Fruit fly (Drosophila melanogaster) whole organism, embryonic: Measurements from ENCODE around the gene mRpS11.

Experiments
- Adf1 ChIP-seq: fragments of 200-800 bp; sonication (Bioruptor generic); IDR thresholded peaks from 2 replicates; pipeline ENCODE4 v1.3.6; 2022; ENCODE audit warnings: missing biosample characterization, missing genetic modification characterization
- CG10147 ChIP-seq: fragments of 200-800 bp; sonication (Bioruptor generic); optimal IDR thresholded peaks from 2 replicates; lab custom pipeline; 2019; ENCODE audit warnings: missing biosample characterization, mild to moderate bottlenecking, missing genetic modification characterization, moderate library complexity
- CG10462 ChIP-seq: fragments of 200-800 bp; sonication (Bioruptor generic); optimal IDR thresholded peaks from 2 replicates; lab custom pipeline; 2016; ENCODE audit warnings: missing biosample characterization, missing genetic modification characterization
- CG10543 ChIP-seq: fragments of 200-800 bp; sonication (Bioruptor generic); optimal IDR thresholded peaks from 3 replicates; lab custom pipeline; 2017; ENCODE audit warnings: missing biosample characterization, mild to moderate bottlenecking, missing genetic modification characterization, moderate library complexity
- CG12769 ChIP-seq: fragments of 200-800 bp; sonication (Bioruptor generic); optimal IDR thresholded peaks from 2 replicates; lab custom pipeline; 2019; ENCODE audit warnings: missing biosample characterization, mild to moderate bottlenecking, missing genetic modification characterization, moderate library complexity
- CG1603 ChIP-seq: fragments of 200-800 bp; sonication (Bioruptor generic); optimal IDR thresholded peaks from 2 replicates; lab custom pipeline; 2019; ENCODE audit warnings: missing biosample characterization, mild to moderate bottlenecking, missing genetic modification characterization, moderate library complexity
- CG17359 ChIP-seq: fragments of 200-800 bp; sonication (Bioruptor generic); optimal IDR thresholded peaks from 3 replicates; lab custom pipeline; 2018; ENCODE audit warnings: missing biosample characterization, mild to moderate bottlenecking, missing genetic modification characterization, moderate library complexity
- CG2120 ChIP-seq: fragments of 200-800 bp; sonication (Bioruptor generic); optimal IDR thresholded peaks from 3 replicates; lab custom pipeline; 2016; ENCODE audit warnings: missing biosample characterization, missing genetic modification characterization
- CG31224 ChIP-seq: fragments of 200-800 bp; sonication (Bioruptor generic); IDR thresholded peaks from 2 replicates; pipeline ENCODE4 v1.3.6; 2022; ENCODE audit warnings: missing biosample characterization, missing genetic modification characterization
- CG34422 ChIP-seq: fragments of 200-800 bp; sonication (Bioruptor generic); IDR thresholded peaks from 3 replicates; pipeline ENCODE4 v1.3.6; 2022; ENCODE audit warnings: missing biosample characterization, missing genetic modification characterization
- CG4328 ChIP-seq: fragments of 200-800 bp; sonication (Bioruptor generic); optimal IDR thresholded peaks from 3 replicates; lab custom pipeline; 2017; ENCODE audit warnings: missing biosample characterization, missing genetic modification reagents, missing genetic modification characterization
- CG4617 ChIP-seq: fragments of 200-800 bp; sonication (Bioruptor generic); optimal IDR thresholded peaks from 3 replicates; lab custom pipeline; 2016; ENCODE audit warnings: missing biosample characterization, missing genetic modification characterization, borderline replicate concordance
- CG5953 ChIP-seq: fragments of 200-800 bp; sonication (Bioruptor generic); IDR thresholded peaks from 2 replicates; pipeline ENCODE4 v1.3.6; 2022; ENCODE audit warnings: missing biosample characterization, missing genetic modification characterization
- CG6175 ChIP-seq: fragments of 200-800 bp; sonication (Bioruptor generic); IDR thresholded peaks from 3 replicates; pipeline ENCODE4 v1.3.6; 2022; ENCODE audit warnings: missing biosample characterization, missing genetic modification characterization
- CG7372 ChIP-seq: fragments of 200-800 bp; sonication (Bioruptor generic); IDR thresholded peaks from 2 replicates; pipeline ENCODE4 v1.3.6; 2022; ENCODE audit warnings: missing biosample characterization, missing genetic modification characterization
- CG9932 ChIP-seq: fragments of 200-800 bp; sonication (Bioruptor generic); IDR thresholded peaks from 2 replicates; pipeline ENCODE4 v1.3.6; 2022; ENCODE audit warnings: missing biosample characterization, missing genetic modification characterization
- Ets65A ChIP-seq: fragments of 200-800 bp; sonication (Bioruptor generic); peaks from one replicate; lab custom pipeline; 2016; ENCODE audit warnings: missing biosample characterization, missing genetic modification characterization
- Hmx ChIP-seq: fragments of 200-800 bp; sonication (Bioruptor generic); optimal IDR thresholded peaks from 2 replicates; lab custom pipeline; 2016; ENCODE audit warnings: missing biosample characterization, missing genetic modification characterization
- Med ChIP-seq: fragments of 200-800 bp; sonication (Bioruptor generic); peaks from one replicate; lab custom pipeline; 2016; ENCODE audit warnings: missing biosample characterization, missing genetic modification characterization, mild to moderate bottlenecking, inconsistent platforms, moderate library complexity
- Rx ChIP-seq: fragments of 200-800 bp; sonication (Bioruptor generic); IDR thresholded peaks from 2 replicates; pipeline ENCODE4 v1.3.6; 2022; ENCODE audit warnings: missing biosample characterization, missing genetic modification characterization
- Spps ChIP-seq: fragments of 200-800 bp; sonication (Bioruptor generic); optimal IDR thresholded peaks from 2 replicates; lab custom pipeline; 2018; ENCODE audit warnings: missing biosample characterization, mild to moderate bottlenecking, missing genetic modification characterization
- Stat92E ChIP-seq, 3 experiments: fragments of >200 bp in 2 of 3; fragments of 200-800 bp in 1 of 3; sonication (Bioruptor generic) in 1 of 3; optimal IDR thresholded peaks; 2 replicates each; lab custom pipeline; 2017 to 2019; ENCODE audit warnings: missing biosample characterization in 3 of 3, missing genetic modification characterization in 3 of 3, mild to moderate bottlenecking in 1 of 3, moderate library complexity in 1 of 3
- bbx ChIP-seq: fragments of 200-800 bp; sonication (Bioruptor generic); IDR thresholded peaks from 2 replicates; pipeline ENCODE4 v1.3.6; 2022; ENCODE audit warnings: missing biosample characterization, missing genetic modification characterization; ENCODE audit not compliant: partially characterized antibody
- chinmo ChIP-seq: fragments of 200-800 bp; sonication (Bioruptor generic); IDR thresholded peaks from 4 replicates; pipeline ENCODE4 v1.3.6; 2022; ENCODE audit warnings: missing biosample characterization, missing genetic modification characterization; ENCODE audit not compliant: partially characterized antibody
- ci ChIP-seq: fragments of 200-800 bp; sonication (Bioruptor generic); IDR thresholded peaks from 3 replicates; pipeline ENCODE4 v1.3.6; 2022; ENCODE audit warnings: missing biosample characterization, missing genetic modification characterization
- crol ChIP-seq: fragments of 200-800 bp; sonication (Bioruptor generic); IDR thresholded peaks from 2 replicates; pipeline ENCODE4 v1.3.6; 2022; ENCODE audit warnings: missing biosample characterization, missing genetic modification characterization
- gsb-n ChIP-seq: fragments of 200-800 bp; sonication (Bioruptor generic); optimal IDR thresholded peaks from 3 replicates; lab custom pipeline; 2018; ENCODE audit warnings: missing biosample characterization, mild to moderate bottlenecking, missing genetic modification characterization
- h ChIP-seq: fragments of >200 bp; optimal IDR thresholded peaks from 2 replicates; lab custom pipeline; 2017
- hb ChIP-seq: fragments of 200-800 bp; sonication (Bioruptor generic); IDR thresholded peaks from 3 replicates; pipeline ENCODE4 v1.3.6; 2022; ENCODE audit warnings: missing biosample characterization, missing genetic modification characterization; ENCODE audit not compliant: partially characterized antibody
- her ChIP-seq: fragments of 200-800 bp; sonication (Bioruptor generic); optimal IDR thresholded peaks from 2 replicates; lab custom pipeline; 2016; ENCODE audit warnings: missing biosample characterization, missing genetic modification characterization
- pb ChIP-seq: fragments of 200-800 bp; sonication (Bioruptor generic); optimal IDR thresholded peaks from 3 replicates; lab custom pipeline; 2016; ENCODE audit warnings: missing biosample characterization, missing genetic modification characterization
- peb ChIP-seq: fragments of 200-800 bp; sonication (Bioruptor generic); IDR thresholded peaks from 2 replicates; pipeline ENCODE4 v1.3.6; 2022; ENCODE audit warnings: missing biosample characterization, missing genetic modification characterization
- pnt ChIP-seq: fragments of 200-800 bp; sonication (Bioruptor generic); optimal IDR thresholded peaks from 3 replicates; lab custom pipeline; 2016; ENCODE audit warnings: missing biosample characterization, missing genetic modification characterization
- scrt ChIP-seq: fragments of 200-800 bp; sonication (Bioruptor generic); optimal IDR thresholded peaks from 2 replicates; lab custom pipeline; 2018; ENCODE audit warnings: missing biosample characterization, mild to moderate bottlenecking, missing genetic modification characterization, moderate library complexity
- sd ChIP-seq: fragments of 200-800 bp; sonication (Bioruptor generic); optimal IDR thresholded peaks from 3 replicates; lab custom pipeline; 2018; ENCODE audit warnings: missing biosample characterization, mild to moderate bottlenecking, missing genetic modification characterization, moderate library complexity
- sim ChIP-seq: fragments of 200-800 bp; sonication (Bioruptor generic); IDR thresholded peaks from 2 replicates; pipeline ENCODE4 v1.3.6; 2022; ENCODE audit warnings: missing biosample characterization, missing genetic modification characterization
- so ChIP-seq: fragments of 200-800 bp; sonication (Bioruptor generic); IDR thresholded peaks from 3 replicates; pipeline ENCODE4 v1.3.6; 2022; ENCODE audit warnings: missing biosample characterization, missing genetic modification characterization
- sr ChIP-seq: fragments of 200-800 bp; sonication (Bioruptor generic); IDR thresholded peaks from 3 replicates; pipeline ENCODE4 v1.3.6; 2022; ENCODE audit warnings: missing biosample characterization, missing genetic modification characterization
- ssp ChIP-seq: fragments of 200-800 bp; sonication (Bioruptor generic); IDR thresholded peaks from 2 replicates; pipeline ENCODE4 v1.3.6; 2022; ENCODE audit warnings: missing biosample characterization, missing genetic modification characterization
- stc ChIP-seq: fragments of 200-800 bp; sonication (Bioruptor generic); IDR thresholded peaks from 2 replicates; pipeline ENCODE4 v1.3.6; 2022; ENCODE audit warnings: missing biosample characterization, missing genetic modification characterization
- tll ChIP-seq, 2 experiments: fragments of 200-800 bp in 1 of 2; fragments of >200 bp in 1 of 2; sonication (Bioruptor generic) in 1 of 2; optimal IDR thresholded peaks; 2 replicates each; lab custom pipeline; 2017 to 2019; ENCODE audit warnings: missing biosample characterization in 2 of 2, missing genetic modification characterization in 2 of 2, mild to moderate bottlenecking in 1 of 2, moderate library complexity in 1 of 2
- twi ChIP-seq: fragments of 200-800 bp; optimal IDR thresholded peaks from 2 replicates; lab custom pipeline; 2019; ENCODE audit warnings: missing biosample characterization, mild to moderate bottlenecking, missing genetic modification characterization, moderate library complexity
- z ChIP-seq: fragments of 200-800 bp; sonication (Bioruptor generic); IDR thresholded peaks from 3 replicates; pipeline ENCODE4 v1.3.6; 2022; ENCODE audit warnings: missing biosample characterization, missing genetic modification characterization

Gene mRpS11

dm6 chr3R:17066077-17066476 lies 6.5 kb upstream of the mRpS11 start:
- peak; percentile 67 for TF ChIP-seq twi
- TF ChIP-seq her (GFP tag; lab: Kevin White, UChicago), result no peak
- TF ChIP-seq sr (GFP tag; lab: Robert Waterston, UW), result peak; percentile 63; the same call in 2 of the 3 replicates
- TF ChIP-seq CG1603 (tag; lab: Kevin White, UChicago), result no peak
- TF ChIP-seq CG2120 (GFP tag; lab: Kevin White, UChicago), result no peak
- TF ChIP-seq Med (GFP tag; lab: Kevin White, UChicago), result peak; percentile 29
- TF ChIP-seq ci, result 0 out of 3 replicates have a peak, but pooled peaks have one; percentile 38
- no peak for TF ChIP-seq CG10462 (GFP tag; lab: Kevin White, UChicago)
- TF ChIP-seq scrt (GFP tag; lab: Kevin White, UChicago), result no peak
- no peak for TF ChIP-seq Rx
- peak; percentile 60 for TF ChIP-seq CG12769 (tag; lab: Kevin White, UChicago)
- TF ChIP-seq h (lab: Kevin White, UChicago), result no peak
- no peak for TF ChIP-seq CG10147 (GFP tag; lab: Kevin White, UChicago)
- no peak for TF ChIP-seq Hmx (GFP tag; lab: Kevin White, UChicago)
- TF ChIP-seq hb (GFP tag; lab: Robert Waterston, UW), result no peak
- no peak for TF ChIP-seq CG5953
- TF ChIP-seq, all 482 proteins: peak for 5

DNA sequence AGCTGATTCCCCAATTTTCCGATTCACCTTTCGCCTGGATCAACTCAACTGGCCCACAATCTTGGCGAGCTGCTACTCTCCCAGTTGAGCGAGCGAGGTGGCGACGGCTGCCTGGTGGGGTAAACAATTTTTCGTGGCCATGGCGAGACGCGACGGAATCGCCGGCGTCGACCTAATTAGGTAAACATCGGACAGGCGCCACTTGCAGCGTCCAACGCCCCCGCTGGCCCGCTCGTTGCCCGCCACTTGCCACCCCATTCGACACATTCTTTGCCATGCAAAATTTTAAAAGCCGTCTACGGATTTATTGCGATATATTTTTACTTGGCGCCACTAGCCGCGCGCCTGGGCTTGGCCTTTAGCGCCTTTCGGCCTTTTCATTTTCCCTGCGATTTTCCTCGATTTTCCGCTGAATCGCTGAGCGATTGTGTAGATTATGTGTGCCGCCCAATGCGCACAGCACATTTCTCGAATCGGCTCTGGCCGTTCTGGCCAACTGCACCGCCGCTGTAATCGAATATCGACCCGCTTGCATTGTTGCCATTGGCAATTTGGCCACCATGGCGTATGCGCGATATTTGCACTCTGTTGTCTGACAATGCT lies 5.6 kb upstream of the mRpS11 start:
- TF ChIP-seq crol (GFP tag; lab: Robert Waterston, UW), result peak; percentile 53
- TF ChIP-seq so (GFP tag; lab: Robert Waterston, UW), result 0 out of 3 replicates have a peak, but pooled peaks have one; percentile 23
- TF ChIP-seq tll (GFP tag; optimal IDR thresholded peaks at IDR 0.05; lab: Kevin White, UChicago), result no peak
- TF ChIP-seq Med (GFP tag; lab: Kevin White, UChicago), result peak; percentile 85
- TF ChIP-seq CG34422, result 0 out of 3 replicates have a peak, but pooled peaks have one; percentile 18
- TF ChIP-seq stc (GFP tag; lab: Robert Waterston, UW), result 0 out of 2 replicates have a peak, but pooled peaks have one; percentile 14
- peak; percentile 26; the same call in 1 of the 2 replicates for TF ChIP-seq CG9932 (GFP tag; lab: Robert Waterston, UW)
- peak; percentile 89 for TF ChIP-seq CG12769 (tag; lab: Kevin White, UChicago)
- peak; percentile 15; the same call in 1 of the 2 replicates for TF ChIP-seq bbx (GFP tag; lab: Robert Waterston, UW)
- TF ChIP-seq CG6175, result 0 out of 3 replicates have a peak, but pooled peaks have one; percentile 44
- TF ChIP-seq CG4328, result no peak
- peak; percentile 79 for TF ChIP-seq sd (tag; lab: Kevin White, UChicago)
- TF ChIP-seq sr (GFP tag; lab: Robert Waterston, UW), result peak; percentile 73; the same call in 2 of the 3 replicates
- peak; percentile 81; the same call in 1 of the 2 replicates for TF ChIP-seq CG7372 (GFP tag; lab: Robert Waterston, UW)
- 0 out of 2 replicates have a peak, but pooled peaks have one; percentile 11 for TF ChIP-seq ssp (GFP tag; lab: Robert Waterston, UW)
- TF ChIP-seq Spps (tag; lab: Kevin White, UChicago), result no peak
- no peak for TF ChIP-seq CG4617 (GFP tag; lab: Kevin White, UChicago)
- TF ChIP-seq sim (GFP tag; lab: Robert Waterston, UW), result 0 out of 2 replicates have a peak, but pooled peaks have one; percentile 5
- TF ChIP-seq Ets65A (GFP tag; lab: Kevin White, UChicago), result peak; percentile 57
- TF ChIP-seq peb (GFP tag; lab: Robert Waterston, UW), result no peak
- no peak for TF ChIP-seq CG17359
- peak; percentile 34; the same call in 1 of the 2 replicates for TF ChIP-seq Adf1
- no peak for TF ChIP-seq CG1603 (tag; lab: Kevin White, UChicago)
- no peak for TF ChIP-seq pb (GFP tag; lab: Kevin White, UChicago)
- TF ChIP-seq gsb-n, result no peak
- TF ChIP-seq z (GFP tag; lab: Robert Waterston, UW), result peak; percentile 37; the same call in 1 of the 3 replicates
- 0 out of 2 replicates have a peak, but pooled peaks have one; percentile 4 for TF ChIP-seq CG31224 (GFP tag; lab: Robert Waterston, UW)
- TF ChIP-seq pnt (GFP tag; lab: Kevin White, UChicago), result no peak
- 0 out of 4 replicates have a peak, but pooled peaks have one; percentile 52 for TF ChIP-seq chinmo
- no peak for TF ChIP-seq Stat92E (GFP tag; optimal IDR thresholded peaks at IDR 0.05; lab: Kevin White, UChicago)
- peak; percentile 46 for TF ChIP-seq CG10543 (GFP tag; lab: Kevin White, UChicago)
